Worm (Caenorhabditis elegans) whole organism, L4/young adult: Measurements from ENCODE around the gene apy-1.

ENCODE experiments used
- W03F9.2 ChIP-seq: fragments of 150-350 bp; optimal IDR thresholded peaks from 2 replicates; lab custom pipeline; 2014; ENCODE audit warnings: missing biosample characterization, missing genetic modification characterization
- dao-5 ChIP-seq: sonication (generic microtip); optimal IDR thresholded peaks from 2 replicates; lab custom pipeline; 2016; ENCODE audit warnings: missing genotype, missing genetic modification characterization, moderate library complexity, missing compliant biosample characterization
- him-1 ChIP-seq: sonication (generic microtip); optimal IDR thresholded peaks from 2 replicates; lab custom pipeline; 2016; ENCODE audit warnings: missing genotype, missing genetic modification reagents, missing genetic modification characterization, missing compliant biosample characterization

- no peak for TF ChIP-seq him-1
- no peak for TF ChIP-seq W03F9.2 (tag; lab: Kevin White, UChicago)
- TF ChIP-seq dao-5 (tag; lab: Kevin White, UChicago), result no peak
Measured at ce11 chrX:7558928-7559455, 10.5 kb downstream of the apy-1 start, which contains the start of the genes PDB1.1 and F08C6.5.
